Worm (Caenorhabditis elegans) whole organism, midembryonic: ENCODE measurements around the gene K07H8.12.

Experiments
- T22C8.4 ChIP-seq: fragments of 200-800 bp; sonication (Bioruptor generic); IDR thresholded peaks from 2 replicates; pipeline ENCODE4 v1.3.6; 2022; ENCODE audit warnings: missing genetic modification characterization, missing compliant biosample characterization
- cog-1 ChIP-seq: sonication (generic microtip); optimal IDR thresholded peaks from 2 replicates; lab custom pipeline; 2016; ENCODE audit warnings: missing genetic modification characterization, missing compliant biosample characterization
- flt-1 ChIP-seq: fragments of 200-800 bp; sonication (Bioruptor generic); IDR thresholded peaks from 2 replicates; pipeline ENCODE4 v1.3.6; 2022; ENCODE audit warnings: missing genetic modification characterization, missing compliant biosample characterization
- klf-2 ChIP-seq: fragments of 200-800 bp; sonication (Bioruptor generic); conservative IDR thresholded peaks from 2 replicates; pipeline ENCODE4 v1.3.6; 2022; ENCODE audit warnings: missing genetic modification reagents, missing genetic modification characterization, missing compliant biosample characterization
- ref-1 ChIP-seq: fragments of 200-800 bp; sonication (Bioruptor generic); conservative IDR thresholded peaks from 2 replicates; pipeline ENCODE4 v1.3.6; 2022; ENCODE audit warnings: missing genetic modification reagents, missing genetic modification characterization, missing compliant biosample characterization
- tab-1 ChIP-seq: fragments of 200-800 bp; sonication (Bioruptor generic); IDR thresholded peaks from 2 replicates; pipeline ENCODE4 v1.3.6; 2022; ENCODE audit warnings: missing genetic modification characterization, missing compliant biosample characterization
- ztf-29 ChIP-seq: fragments of 200-800 bp; sonication (Bioruptor generic); IDR thresholded peaks from 2 replicates; pipeline ENCODE4 v1.3.6; 2022; ENCODE audit warnings: missing genetic modification reagents, missing genetic modification characterization, missing compliant biosample characterization

- no peak for TF ChIP-seq klf-2 (GFP tag; lab: Robert Waterston, UW)
- no peak for TF ChIP-seq flt-1 (GFP tag; lab: Robert Waterston, UW)
- TF ChIP-seq T22C8.4 (GFP tag; lab: Robert Waterston, UW) = no peak
- TF ChIP-seq ref-1 (GFP tag; lab: Robert Waterston, UW) = no peak
- TF ChIP-seq tab-1 (GFP tag; lab: Robert Waterston, UW) = no peak
- no peak for TF ChIP-seq cog-1 (tag; lab: Kevin White, UChicago)
- TF ChIP-seq ztf-29 (GFP tag; lab: Robert Waterston, UW) = no peak
Observed at ce11 chrIV:8286352-8286751, 9.8 kb upstream of the K07H8.12 start, which contains the start of gene K07H8.9.
